Worm (Caenorhabditis elegans): ENCODE results near the gene str-159.

DNA sequence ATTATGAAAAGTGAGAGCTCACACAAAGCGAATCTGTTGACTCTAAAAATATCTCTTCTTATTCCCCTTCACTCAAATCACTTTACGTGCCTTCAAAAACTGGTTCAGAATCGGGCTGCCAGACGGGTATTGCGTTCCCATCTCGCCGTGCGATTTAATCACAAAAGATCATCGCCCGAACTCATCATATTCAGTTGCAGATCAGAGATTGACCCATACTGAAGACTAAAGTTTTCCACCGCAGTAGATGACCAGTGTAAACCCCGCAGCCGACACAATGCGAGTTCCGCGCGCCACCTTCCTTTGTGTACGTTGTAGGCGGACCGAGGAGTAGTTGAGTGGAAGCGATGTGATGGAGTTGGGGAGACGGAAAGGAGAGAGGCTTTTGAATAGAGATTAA lies 28.5 kb upstream of the str-159 start:
- TF ChIP-seq nhr-237 (tag; optimal IDR thresholded peaks at IDR 0.05) (no peak), set-16 (GFP tag; IDR thresholded peaks at IDR 0.05) (no peak), ztf-11 (tag; optimal IDR thresholded peaks at IDR 0.05) (no peak), nhr-77 (tag; optimal IDR thresholded peaks at IDR 0.05) (no peak), lin-29 (GFP tag; IDR thresholded peaks at IDR 0.05) (no peak), spr-1 (tag; optimal IDR thresholded peaks at IDR 0.05) (peak; percentile 16), hif-1 (tag; optimal IDR thresholded peaks at IDR 0.05) (no peak), ama-1 (optimal IDR thresholded peaks at IDR 0.05) (peak; percentile 90), ctbp-1 (GFP tag; IDR thresholded peaks at IDR 0.05) (no peak), ceh-62 (tag; optimal IDR thresholded peaks at IDR 0.05) (no peak), unc-62 (GFP tag; optimal IDR thresholded peaks at IDR 0.05 in 1 of 2) (no peak), unc-62 (tag; optimal IDR thresholded peaks at IDR 0.05) (no peak), lsy-2 (tag; optimal IDR thresholded peaks at IDR 0.05) (no peak)
